Fruit fly (Drosophila melanogaster) whole organism, pupa: Measurements from ENCODE around the gene CG7530.

Source experiments
- CG10348 ChIP-seq: fragments of 200-800 bp; sonication (Bioruptor generic); IDR thresholded peaks from 2 replicates; pipeline ENCODE4 v1.3.6; 2022; ENCODE audit warnings: missing biosample characterization, missing genetic modification characterization
- CG12605 ChIP-seq: fragments of 200-800 bp; sonication (Bioruptor generic); IDR thresholded peaks from 2 replicates; pipeline ENCODE4 v1.3.6; 2022; ENCODE audit warnings: missing biosample characterization, missing genetic modification characterization
- CG13204 ChIP-seq: fragments of 200-800 bp; sonication (Bioruptor generic); optimal IDR thresholded peaks from 2 replicates; lab custom pipeline; 2018; ENCODE audit warnings: missing biosample characterization, mild to moderate bottlenecking, missing genetic modification characterization, moderate library complexity
- CG14655 ChIP-seq: fragments of 200-800 bp; sonication (Bioruptor generic); optimal IDR thresholded peaks from 3 replicates; lab custom pipeline; 2017; ENCODE audit warnings: mild to moderate bottlenecking, missing biosample characterization, missing genetic modification reagents, missing genetic modification characterization
- CG15710 ChIP-seq: fragments of 200-800 bp; sonication (Bioruptor generic); optimal IDR thresholded peaks from 2 replicates; lab custom pipeline; 2018; ENCODE audit warnings: missing biosample characterization, mild to moderate bottlenecking, missing genetic modification characterization, moderate library complexity
- CG17806 ChIP-seq: fragments of 200-800 bp; sonication (Bioruptor generic); optimal IDR thresholded peaks from 2 replicates; lab custom pipeline; 2018; ENCODE audit warnings: missing biosample characterization, mild to moderate bottlenecking, missing genetic modification characterization, moderate library complexity
- CG32121 ChIP-seq: fragments of 200-800 bp; sonication (Bioruptor generic); IDR thresholded peaks from 2 replicates; pipeline ENCODE4 v1.3.6; 2022; ENCODE audit warnings: missing biosample characterization, missing genetic modification characterization
- CG34367 ChIP-seq: fragments of 200-800 bp; sonication (Bioruptor generic); optimal IDR thresholded peaks from 2 replicates; lab custom pipeline; 2018; ENCODE audit warnings: missing biosample characterization, mild to moderate bottlenecking, missing genetic modification characterization
- CG4496 ChIP-seq: fragments of 200-800 bp; sonication (Bioruptor generic); IDR thresholded peaks from 3 replicates; pipeline ENCODE4 v1.3.6; 2022; ENCODE audit warnings: missing biosample characterization, missing genetic modification characterization
- CG8159 ChIP-seq: fragments of 200-800 bp; sonication (Bioruptor generic); optimal IDR thresholded peaks from 3 replicates; lab custom pipeline; 2018; ENCODE audit warnings: missing biosample characterization, mild to moderate bottlenecking, missing genetic modification characterization, moderate library complexity
- CG8301 ChIP-seq: fragments of 200-800 bp; sonication (Bioruptor generic); optimal IDR thresholded peaks from 2 replicates; lab custom pipeline; 2018; ENCODE audit warnings: missing biosample characterization, mild to moderate bottlenecking, missing genetic modification characterization
- CG9948 ChIP-seq: fragments of 200-800 bp; sonication (Bioruptor generic); optimal IDR thresholded peaks from 2 replicates; lab custom pipeline; 2018; ENCODE audit warnings: missing biosample characterization, mild to moderate bottlenecking, missing genetic modification characterization, moderate library complexity
- D1 ChIP-seq: fragments of 200-800 bp; sonication (Bioruptor generic); optimal IDR thresholded peaks from 2 replicates; lab custom pipeline; 2018; ENCODE audit warnings: missing biosample characterization, mild to moderate bottlenecking, missing genetic modification characterization, moderate library complexity
- EcR ChIP-seq: fragments of 200-800 bp; sonication (Bioruptor generic); optimal IDR thresholded peaks from 3 replicates; lab custom pipeline; 2019; ENCODE audit warnings: missing biosample characterization, missing genetic modification characterization, mild to moderate bottlenecking, moderate library complexity, missing genetic modification reagents
- Ets98B ChIP-seq: fragments of 200-800 bp; sonication (Bioruptor generic); IDR thresholded peaks from 2 replicates; pipeline ENCODE4 v1.3.6; 2022; ENCODE audit warnings: missing biosample characterization, missing genetic modification characterization
- Pif1A ChIP-seq: fragments of 200-800 bp; sonication (Bioruptor generic); optimal IDR thresholded peaks from 3 replicates; lab custom pipeline; 2016; ENCODE audit warnings: missing biosample characterization, missing genetic modification characterization
- Pif1B ChIP-seq: fragments of 200-800 bp; sonication (Bioruptor generic); optimal IDR thresholded peaks from 3 replicates; lab custom pipeline; 2016; ENCODE audit warnings: missing biosample characterization, missing genetic modification characterization
- Snoo ChIP-seq: fragments of 200-800 bp; sonication (Bioruptor generic); optimal IDR thresholded peaks from 3 replicates; lab custom pipeline; 2017; ENCODE audit warnings: missing biosample characterization, mild to moderate bottlenecking, missing genetic modification characterization, inconsistent platforms
- fd96Ca ChIP-seq: fragments of 200-800 bp; sonication (Bioruptor generic); IDR thresholded peaks from 3 replicates; pipeline ENCODE4 v1.3.6; 2022; ENCODE audit warnings: missing biosample characterization, missing genetic modification characterization
- gl ChIP-seq: fragments of 200-800 bp; sonication (Bioruptor generic); optimal IDR thresholded peaks from 2 replicates; lab custom pipeline; 2018; ENCODE audit warnings: missing biosample characterization, mild to moderate bottlenecking, missing genetic modification characterization
- rn ChIP-seq: fragments of 200-800 bp; sonication (Bioruptor generic); IDR thresholded peaks from 2 replicates; pipeline ENCODE4 v1.3.6; 2022; ENCODE audit warnings: missing biosample characterization, missing genetic modification characterization

Gene CG7530

dm6 chr3R:14709480-14709984, 21.8 kb downstream of the CG7530 start:
- no peak for TF ChIP-seq rn (GFP tag; lab: Robert Waterston, UW)
- no peak for TF ChIP-seq CG34367 (tag; lab: Kevin White, UChicago)
- TF ChIP-seq CG10348, result no peak
- no peak for TF ChIP-seq CG14655 (GFP tag; lab: Kevin White, UChicago)
- TF ChIP-seq Ets98B (GFP tag; lab: Robert Waterston, UW), result no peak
- TF ChIP-seq CG13204 (GFP tag; lab: Kevin White, UChicago), result no peak

DNA sequence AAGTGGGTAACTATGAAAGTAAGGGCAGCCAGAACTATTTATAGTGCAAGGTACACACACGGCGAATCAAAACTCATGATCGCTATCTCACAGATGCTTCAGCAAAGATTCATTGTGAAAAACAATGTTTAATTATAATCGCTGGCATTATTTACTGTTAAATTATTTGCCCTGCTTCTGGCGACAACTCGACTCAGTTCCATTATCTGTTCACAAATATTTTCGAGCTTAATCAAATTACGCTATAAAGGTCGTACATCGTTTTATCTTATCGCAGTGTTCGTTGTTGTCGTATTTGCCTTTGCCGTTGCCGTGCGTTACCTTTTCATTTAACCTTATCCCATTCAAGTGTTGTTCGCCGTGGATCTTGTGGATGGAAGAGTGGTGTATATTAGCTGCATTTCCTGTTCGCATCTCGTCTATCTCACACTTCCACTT, 22.3 kb downstream of the CG7530 start:
- no peak for TF ChIP-seq CG8159
- TF ChIP-seq CG9948 (tag; lab: Kevin White, UChicago), result no peak
- TF ChIP-seq gl, result peak; percentile 2
- no peak for TF ChIP-seq CG17806 (tag; lab: Kevin White, UChicago)
- TF ChIP-seq EcR (GFP tag; lab: Kevin White, UChicago), result peak; percentile 5

DNA sequence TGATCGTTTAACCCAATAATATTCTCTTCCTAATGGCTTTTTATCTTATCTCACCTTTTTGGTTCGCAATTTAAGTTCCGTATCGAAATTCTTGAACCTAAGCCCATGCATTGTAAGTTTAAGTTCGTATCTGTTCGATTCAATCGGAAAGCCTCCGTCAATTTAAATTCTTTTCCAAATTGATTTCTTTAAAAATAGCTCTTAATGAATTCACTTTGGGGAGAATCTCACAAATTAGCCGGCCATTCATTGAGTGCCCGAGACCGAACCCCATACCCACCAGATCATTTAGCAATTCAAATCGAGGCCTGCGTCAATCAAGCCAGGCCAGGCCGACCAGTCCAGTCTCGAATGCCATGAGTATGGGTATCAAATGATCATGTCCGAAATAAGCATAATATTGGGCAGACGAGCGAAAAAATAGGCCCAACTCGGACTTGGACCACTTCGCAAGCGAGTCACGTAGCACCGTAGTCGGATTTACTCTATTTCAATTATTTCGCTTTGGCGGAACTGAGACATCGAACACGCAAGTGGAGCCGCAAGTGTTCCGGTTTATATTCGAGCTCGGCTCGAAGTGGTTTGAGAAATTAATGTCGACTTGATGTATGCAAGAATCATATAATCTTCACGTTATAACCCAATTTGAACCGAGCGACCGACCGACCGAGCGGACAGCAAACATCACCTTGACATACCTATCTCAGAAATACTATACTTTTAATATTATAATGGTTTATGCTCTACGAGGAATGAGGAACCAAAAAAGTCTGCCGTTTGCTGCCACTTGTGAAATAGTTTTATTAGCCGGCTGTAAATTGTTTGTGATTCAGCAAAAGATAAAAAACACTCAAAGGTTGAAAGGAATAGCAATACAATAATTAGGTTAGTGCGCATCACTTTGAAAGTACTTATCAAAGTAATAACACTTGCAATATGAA, 23.3 kb downstream of the CG7530 start:
- no peak for TF ChIP-seq CG4496 (GFP tag; lab: Robert Waterston, UW)
- TF ChIP-seq Pif1B (GFP tag; lab: Kevin White, UChicago), result no peak
- no peak for TF ChIP-seq gl
- TF ChIP-seq EcR (GFP tag; lab: Kevin White, UChicago), result no peak
- TF ChIP-seq CG34367 (tag; lab: Kevin White, UChicago), result no peak
- TF ChIP-seq Ets98B (GFP tag; lab: Robert Waterston, UW), result no peak
- TF ChIP-seq CG13204 (GFP tag; lab: Kevin White, UChicago), result no peak
- no peak for TF ChIP-seq Pif1A (GFP tag; lab: Kevin White, UChicago)
- no peak for TF ChIP-seq CG10348
- no peak for TF ChIP-seq CG14655 (GFP tag; lab: Kevin White, UChicago)
- TF ChIP-seq CG9948 (tag; lab: Kevin White, UChicago), result no peak
- no peak for TF ChIP-seq CG8159
- no peak for TF ChIP-seq CG17806 (tag; lab: Kevin White, UChicago)
- no peak for TF ChIP-seq CG8301 (tag; lab: Kevin White, UChicago)
- TF ChIP-seq D1 (tag; lab: Kevin White, UChicago), result no peak
- no peak for TF ChIP-seq Snoo

DNA sequence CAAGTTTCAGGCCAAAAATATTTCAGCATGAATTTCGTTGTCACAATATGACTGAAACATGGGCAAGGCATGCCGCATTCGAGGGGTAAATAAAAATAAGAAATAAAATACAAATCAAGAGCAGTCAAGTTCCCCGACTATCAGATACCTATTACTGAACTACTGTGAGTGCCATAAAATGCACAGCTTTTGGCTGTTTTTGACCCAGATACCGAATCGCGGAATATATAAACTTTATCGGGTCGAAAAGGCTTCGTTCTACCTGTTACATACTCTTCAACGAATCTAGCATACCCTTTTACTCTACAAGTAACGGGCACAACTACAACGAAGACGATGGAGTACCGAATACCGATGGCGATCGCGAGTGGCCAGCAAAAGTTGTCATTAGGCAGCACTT, 24.4 kb downstream of the CG7530 start:
- no peak for TF ChIP-seq D1 (tag; lab: Kevin White, UChicago)
- TF ChIP-seq Pif1A (GFP tag; lab: Kevin White, UChicago), result peak; percentile 56
- TF ChIP-seq CG34367 (tag; lab: Kevin White, UChicago), result no peak
- no peak for TF ChIP-seq EcR (GFP tag; lab: Kevin White, UChicago)
- TF ChIP-seq CG8159, result peak; percentile 48
- peak; percentile 81 for TF ChIP-seq CG32121
- peak; percentile 42 for TF ChIP-seq CG15710 (tag; lab: Kevin White, UChicago)
- TF ChIP-seq CG4496 (GFP tag; lab: Robert Waterston, UW), result peak; percentile 87
- peak; percentile 29; the same call in 1 of the 2 replicates for TF ChIP-seq CG10348
- peak; percentile 66 for TF ChIP-seq Ets98B (GFP tag; lab: Robert Waterston, UW)
- peak; percentile 66 for TF ChIP-seq Snoo
- peak; percentile 85 for TF ChIP-seq fd96Ca (GFP tag; lab: Robert Waterston, UW)
- no peak for TF ChIP-seq CG13204 (GFP tag; lab: Kevin White, UChicago)
- TF ChIP-seq CG9948 (tag; lab: Kevin White, UChicago), result no peak
- peak; percentile 10 for TF ChIP-seq CG17806 (tag; lab: Kevin White, UChicago)
- TF ChIP-seq CG8301 (tag; lab: Kevin White, UChicago), result no peak
- peak; percentile 26 for TF ChIP-seq Pif1B (GFP tag; lab: Kevin White, UChicago)

- TF ChIP-seq CG32121, result peak; percentile 34; the same call in 1 of the 2 replicates
- no peak for TF ChIP-seq D1 (tag; lab: Kevin White, UChicago)
- TF ChIP-seq CG4496 (GFP tag; lab: Robert Waterston, UW), result 0 out of 3 replicates have a peak, but pooled peaks have one; percentile 20
- peak; percentile 4 for TF ChIP-seq CG9948 (tag; lab: Kevin White, UChicago)
- TF ChIP-seq CG17806 (tag; lab: Kevin White, UChicago), result no peak
- peak; percentile 41; the same call in 1 of the 2 replicates for TF ChIP-seq Ets98B (GFP tag; lab: Robert Waterston, UW)
- TF ChIP-seq gl, result no peak
Measured at dm6 chr3R:14706354-14706753, 25.0 kb downstream of the CG7530 start.

dm6 chr3R:14705270-14705669, 26.0 kb downstream of the CG7530 start:
- TF ChIP-seq CG34367 (tag; lab: Kevin White, UChicago) (no peak), Pif1B (GFP tag; lab: Kevin White, UChicago) (no peak), CG15710 (tag; lab: Kevin White, UChicago) (no peak), Pif1A (GFP tag; lab: Kevin White, UChicago) (no peak), CG4496 (GFP tag; lab: Robert Waterston, UW) (no peak), rn (GFP tag; lab: Robert Waterston, UW) (no peak), CG10348 (no peak), gl (no peak), CG13204 (GFP tag; lab: Kevin White, UChicago) (no peak), fd96Ca (GFP tag; lab: Robert Waterston, UW) (peak; percentile 28; the same call in 1 of the 3 replicates), CG14655 (GFP tag; lab: Kevin White, UChicago) (no peak), EcR (GFP tag; lab: Kevin White, UChicago) (peak; percentile 33), Ets98B (GFP tag; lab: Robert Waterston, UW) (no peak; the same call in 1 of the 2 replicates), CG9948 (tag; lab: Kevin White, UChicago) (no peak), Snoo (no peak), CG32121 (peak; percentile 42; the same call in 1 of the 2 replicates), D1 (tag; lab: Kevin White, UChicago) (no peak), CG8301 (tag; lab: Kevin White, UChicago) (no peak), CG17806 (tag; lab: Kevin White, UChicago) (no peak), CG12605 (no peak), CG8159 (no peak)
